Fruit fly (Drosophila melanogaster) whole organism, embryonic: Measurements from ENCODE around the gene ovm.
A peak's percentile ranks its signal among the peaks of the same experiment; 100 is the strongest.

Experiments used
- Adf1 ChIP-seq: fragments of 200-800 bp; sonication (Bioruptor generic); IDR thresholded peaks from 2 replicates; pipeline ENCODE4 v1.3.6; 2022; ENCODE audit warnings: missing biosample characterization, missing genetic modification characterization
- B-H2 ChIP-seq: fragments of 200-800 bp; sonication (Bioruptor generic); optimal IDR thresholded peaks from 2 replicates; lab custom pipeline; 2018; ENCODE audit warnings: missing biosample characterization, mild to moderate bottlenecking, missing genetic modification characterization
- CG10979 ChIP-seq: fragments of 200-800 bp; sonication (Bioruptor generic); optimal IDR thresholded peaks from 2 replicates; lab custom pipeline; 2018; ENCODE audit warnings: missing biosample characterization, mild to moderate bottlenecking, missing genetic modification characterization, moderate library complexity
- CG11085 ChIP-seq: fragments of 200-800 bp; sonication (Bioruptor generic); IDR thresholded peaks from 2 replicates; pipeline ENCODE4 v1.3.6; 2022; ENCODE audit warnings: missing biosample characterization, missing genetic modification characterization
- CG11560 ChIP-seq: fragments of 200-800 bp; sonication (Bioruptor generic); IDR thresholded peaks from 3 replicates; pipeline ENCODE4 v1.3.6; 2022; ENCODE audit warnings: missing biosample characterization, missing genetic modification characterization
- CG1233 ChIP-seq: fragments of 200-800 bp; sonication (Bioruptor generic); optimal IDR thresholded peaks from 4 replicates; lab custom pipeline; 2018; ENCODE audit warnings: missing biosample characterization, mild to moderate bottlenecking, missing genetic modification characterization
- CG12769 ChIP-seq: fragments of 200-800 bp; sonication (Bioruptor generic); optimal IDR thresholded peaks from 2 replicates; lab custom pipeline; 2019; ENCODE audit warnings: missing biosample characterization, mild to moderate bottlenecking, missing genetic modification characterization, moderate library complexity
- CG1647 ChIP-seq: fragments of 200-800 bp; sonication (Bioruptor generic); optimal IDR thresholded peaks from 3 replicates; lab custom pipeline; 2016; ENCODE audit warnings: missing biosample characterization, missing genetic modification characterization
- CG18764 ChIP-seq: fragments of 200-800 bp; sonication (Bioruptor generic); optimal IDR thresholded peaks from 3 replicates; lab custom pipeline; 2016; ENCODE audit warnings: missing biosample characterization, missing genetic modification characterization
- CG2199 ChIP-seq: fragments of 200-800 bp; sonication (Bioruptor generic); IDR thresholded peaks from 3 replicates; pipeline ENCODE4 v1.3.6; 2022; ENCODE audit warnings: missing biosample characterization, missing genetic modification characterization
- CG31365 ChIP-seq: fragments of 200-800 bp; sonication (Bioruptor generic); optimal IDR thresholded peaks from 2 replicates; lab custom pipeline; 2018; ENCODE audit warnings: missing biosample characterization, mild to moderate bottlenecking, missing genetic modification characterization
- CG32767 ChIP-seq: fragments of 200-800 bp; sonication (Bioruptor generic); IDR thresholded peaks from 2 replicates; pipeline ENCODE4 v1.3.6; 2022; ENCODE audit warnings: missing biosample characterization, missing genetic modification characterization
- CG33213 ChIP-seq: fragments of 200-800 bp; sonication (Bioruptor generic); optimal IDR thresholded peaks from 3 replicates; lab custom pipeline; 2016; ENCODE audit warnings: missing biosample characterization, missing genetic modification characterization
- CG5180 ChIP-seq: fragments of 200-800 bp; sonication (Bioruptor generic); optimal IDR thresholded peaks from 3 replicates; lab custom pipeline; 2017; ENCODE audit warnings: missing biosample characterization, missing genetic modification characterization, mild to moderate bottlenecking, moderate library complexity, missing genetic modification reagents
- CG5953 ChIP-seq: fragments of 200-800 bp; sonication (Bioruptor generic); IDR thresholded peaks from 2 replicates; pipeline ENCODE4 v1.3.6; 2022; ENCODE audit warnings: missing biosample characterization, missing genetic modification characterization
- CG7987 ChIP-seq: fragments of 200-800 bp; sonication (Bioruptor generic); optimal IDR thresholded peaks from 2 replicates; lab custom pipeline; 2018; ENCODE audit warnings: missing biosample characterization, mild to moderate bottlenecking, missing genetic modification characterization, moderate library complexity
- CG9932 ChIP-seq: fragments of 200-800 bp; sonication (Bioruptor generic); IDR thresholded peaks from 2 replicates; pipeline ENCODE4 v1.3.6; 2022; ENCODE audit warnings: missing biosample characterization, missing genetic modification characterization
- D19A ChIP-seq: fragments of 200-800 bp; optimal IDR thresholded peaks from 3 replicates; lab custom pipeline; 2019; ENCODE audit warnings: missing biosample characterization, mild to moderate bottlenecking, missing genetic modification characterization, moderate library complexity
- Doc2 ChIP-seq: fragments of 200-800 bp; sonication (Bioruptor generic); IDR thresholded peaks from 2 replicates; pipeline ENCODE4 v1.3.6; 2022; ENCODE audit warnings: missing biosample characterization, missing genetic modification characterization
- HLHmδ ChIP-seq: fragments of 200-800 bp; sonication (Bioruptor generic); optimal IDR thresholded peaks from 2 replicates; lab custom pipeline; 2018; ENCODE audit warnings: missing biosample characterization, mild to moderate bottlenecking, missing genetic modification characterization, moderate library complexity
- Hr51 ChIP-seq, 2 experiments: fragments of 200-800 bp; sonication (Bioruptor generic); optimal IDR thresholded peaks; 2 replicates in 1 of 2; 3 replicates in 1 of 2; lab custom pipeline; 2016 to 2018; ENCODE audit warnings: missing biosample characterization in 2 of 2, missing genetic modification characterization in 2 of 2, mild to moderate bottlenecking in 1 of 2, moderate library complexity in 1 of 2
- Lhr ChIP-seq: fragments of 200-800 bp; sonication (Bioruptor generic); optimal IDR thresholded peaks from 3 replicates; lab custom pipeline; 2017; ENCODE audit warnings: mild to moderate bottlenecking, missing biosample characterization, missing genetic modification reagents, missing genetic modification characterization
- Lpt ChIP-seq: fragments of >200 bp; optimal IDR thresholded peaks from 2 replicates; lab custom pipeline; 2018; ENCODE audit warnings: missing biosample characterization, missing genetic modification characterization
- Med ChIP-seq: fragments of 200-800 bp; sonication (Bioruptor generic); peaks from one replicate; lab custom pipeline; 2016; ENCODE audit warnings: missing biosample characterization, missing genetic modification characterization, mild to moderate bottlenecking, inconsistent platforms, moderate library complexity
- Meics ChIP-seq: fragments of 200-800 bp; sonication (Bioruptor generic); optimal IDR thresholded peaks from 2 replicates; lab custom pipeline; 2017; ENCODE audit warnings: missing biosample characterization, mild to moderate bottlenecking, missing genetic modification characterization
- Mes4 ChIP-seq: fragments of 200-800 bp; sonication (Bioruptor generic); optimal IDR thresholded peaks from 2 replicates; lab custom pipeline; 2016; ENCODE audit warnings: missing biosample characterization, missing genetic modification characterization
- NfI ChIP-seq: fragments of 200-800 bp; sonication (Bioruptor generic); optimal IDR thresholded peaks from 3 replicates; lab custom pipeline; 2018; ENCODE audit warnings: missing biosample characterization, mild to moderate bottlenecking, missing genetic modification characterization, moderate library complexity
- Opbp ChIP-seq: fragments of 200-800 bp; sonication (Bioruptor generic); IDR thresholded peaks from 3 replicates; pipeline ENCODE4 v1.3.6; 2022; ENCODE audit warnings: missing biosample characterization, missing genetic modification characterization; ENCODE audit not compliant: partially characterized antibody
- Poxn ChIP-seq: fragments of 200-800 bp; sonication (Bioruptor generic); IDR thresholded peaks from 2 replicates; pipeline ENCODE4 v1.3.6; 2022; ENCODE audit warnings: missing biosample characterization, missing genetic modification characterization
- Side ChIP-seq: fragments of 200-800 bp; sonication (Bioruptor generic); optimal IDR thresholded peaks from 2 replicates; lab custom pipeline; 2016; ENCODE audit warnings: missing biosample characterization, missing genetic modification characterization
- Sox100B ChIP-seq: fragments of 200-800 bp; sonication (Bioruptor generic); optimal IDR thresholded peaks from 3 replicates; lab custom pipeline; 2018; ENCODE audit warnings: missing biosample characterization, mild to moderate bottlenecking, missing genetic modification characterization
- Sry-δ ChIP-seq: fragments of 200-800 bp; sonication (Bioruptor generic); optimal IDR thresholded peaks from 2 replicates; lab custom pipeline; 2016; ENCODE audit warnings: missing biosample characterization, missing genetic modification characterization
- TFAM ChIP-seq: fragments of 200-800 bp; sonication (Bioruptor generic); optimal IDR thresholded peaks from 2 replicates; lab custom pipeline; 2017; ENCODE audit warnings: missing biosample characterization, missing genetic modification characterization, inconsistent platforms
- Xbp1 ChIP-seq: fragments of 200-800 bp; sonication (Bioruptor generic); optimal IDR thresholded peaks from 3 replicates; lab custom pipeline; 2016; ENCODE audit warnings: missing biosample characterization, mild to moderate bottlenecking, missing genetic modification characterization
- YL-1 ChIP-seq: fragments of 200-800 bp; sonication (Bioruptor generic); optimal IDR thresholded peaks from 3 replicates; lab custom pipeline; 2017; ENCODE audit warnings: missing biosample characterization, mild to moderate bottlenecking, missing genetic modification characterization
- aop ChIP-seq: fragments of 200-800 bp; sonication (Bioruptor generic); IDR thresholded peaks from 2 replicates; pipeline ENCODE4 v1.3.6; 2022; ENCODE audit warnings: missing biosample characterization, missing genetic modification characterization
- ci ChIP-seq: fragments of 200-800 bp; sonication (Bioruptor generic); IDR thresholded peaks from 3 replicates; pipeline ENCODE4 v1.3.6; 2022; ENCODE audit warnings: missing biosample characterization, missing genetic modification characterization
- ems ChIP-seq: fragments of 200-800 bp; sonication (Bioruptor generic); optimal IDR thresholded peaks from 3 replicates; lab custom pipeline; 2016; ENCODE audit warnings: missing biosample characterization, missing genetic modification characterization
- en ChIP-seq: fragments of 200-800 bp; sonication (Bioruptor generic); optimal IDR thresholded peaks from 2 replicates; lab custom pipeline; 2016; ENCODE audit warnings: missing biosample characterization, missing genetic modification characterization
- fd102C ChIP-seq: fragments of 200-800 bp; sonication (Bioruptor generic); optimal IDR thresholded peaks from 2 replicates; lab custom pipeline; 2018; ENCODE audit warnings: missing biosample characterization, mild to moderate bottlenecking, missing genetic modification characterization, moderate library complexity
- jigr1 ChIP-seq: fragments of 200-800 bp; sonication (Bioruptor generic); IDR thresholded peaks from 3 replicates; pipeline ENCODE4 v1.3.6; 2022; ENCODE audit warnings: missing biosample characterization, missing genetic modification characterization
- ken ChIP-seq: fragments of 200-800 bp; sonication (Bioruptor generic); IDR thresholded peaks from 3 replicates; pipeline ENCODE4 v1.3.6; 2022; ENCODE audit warnings: missing biosample characterization, missing genetic modification characterization
- nerfin-1 ChIP-seq: fragments of 200-800 bp; sonication (Bioruptor generic); optimal IDR thresholded peaks from 3 replicates; lab custom pipeline; 2019; ENCODE audit warnings: missing biosample characterization, mild to moderate bottlenecking, missing genetic modification characterization, moderate library complexity
- onecut ChIP-seq: fragments of 200-800 bp; sonication (Bioruptor generic); IDR thresholded peaks from 2 replicates; pipeline ENCODE4 v1.3.6; 2022; ENCODE audit warnings: missing biosample characterization, missing genetic modification characterization
- ranshi ChIP-seq: fragments of 200-800 bp; sonication (Bioruptor generic); IDR thresholded peaks from 2 replicates; pipeline ENCODE4 v1.3.6; 2022; ENCODE audit warnings: missing biosample characterization, missing genetic modification characterization
- repo ChIP-seq: fragments of 200-800 bp; sonication (Bioruptor generic); optimal IDR thresholded peaks from 2 replicates; lab custom pipeline; 2016; ENCODE audit warnings: missing biosample characterization, missing genetic modification characterization
- run ChIP-seq: fragments of 200-800 bp; sonication (Bioruptor generic); optimal IDR thresholded peaks from 3 replicates; lab custom pipeline; 2018; ENCODE audit warnings: missing biosample characterization, mild to moderate bottlenecking, missing genetic modification characterization
- sob ChIP-seq: fragments of 200-800 bp; sonication (Bioruptor generic); IDR thresholded peaks from 2 replicates; pipeline ENCODE4 v1.3.6; 2022; ENCODE audit warnings: missing biosample characterization, missing genetic modification characterization
- trem ChIP-seq: fragments of 200-800 bp; optimal IDR thresholded peaks from 3 replicates; lab custom pipeline; 2019; ENCODE audit warnings: missing biosample characterization, mild to moderate bottlenecking, missing genetic modification characterization, moderate library complexity
- unc-4 ChIP-seq: fragments of 200-800 bp; sonication (Bioruptor generic); IDR thresholded peaks from 2 replicates; pipeline ENCODE4 v1.3.6; 2022; ENCODE audit warnings: missing biosample characterization, missing genetic modification characterization; ENCODE audit not compliant: partially characterized antibody
- usp ChIP-seq: fragments of >200 bp; optimal IDR thresholded peaks from 2 replicates; lab custom pipeline; 2017; ENCODE audit warnings: missing biosample characterization, missing genetic modification characterization
- zf30C ChIP-seq: fragments of 200-800 bp; sonication (Bioruptor generic); optimal IDR thresholded peaks from 3 replicates; lab custom pipeline; 2018; ENCODE audit warnings: missing biosample characterization, mild to moderate bottlenecking, missing genetic modification characterization

The ovm gene

dm6 chr2L:165253-165890 lies 24.6 kb upstream of the ovm start (continued):
- TF ChIP-seq Adf1 (GFP tag; lab: Robert Waterston, UW) (no peak), run (tag; lab: Kevin White, UChicago) (no peak), Poxn (GFP tag; lab: Robert Waterston, UW) (no peak), Meics (GFP tag; lab: Kevin White, UChicago) (peak; percentile 15), Lpt (GFP tag; lab: Kevin White, UChicago) (no peak), Doc2 (GFP tag; lab: Robert Waterston, UW) (no peak), CG11085 (no peak), nerfin-1 (tag; lab: Kevin White, UChicago) (no peak), Xbp1 (no peak), CG33213 (GFP tag; lab: Kevin White, UChicago) (no peak), ci (GFP tag; lab: Robert Waterston, UW) (no peak), B-H2 (GFP tag; lab: Kevin White, UChicago) (no peak), ems (GFP tag; lab: Kevin White, UChicago) (no peak), NfI (GFP tag; lab: Kevin White, UChicago) (no peak), HLHmδ (GFP tag; lab: Kevin White, UChicago) (no peak), CG5953 (GFP tag; lab: Robert Waterston, UW) (no peak), CG18764 (GFP tag; lab: Kevin White, UChicago) (no peak), ken (GFP tag; lab: Robert Waterston, UW) (no peak), usp (no peak), trem (no peak), CG12769 (peak; percentile 6), Side (GFP tag; lab: Kevin White, UChicago) (no peak), Mes4 (no peak), fd102C (GFP tag; lab: Kevin White, UChicago) (no peak), CG11560 (tag; lab: Robert Waterston, UW) (no peak), jigr1 (GFP tag; lab: Robert Waterston, UW) (no peak), CG7987 (GFP tag; lab: Kevin White, UChicago) (no peak), CG10979 (tag; lab: Kevin White, UChicago) (no peak), ranshi (GFP tag; lab: Robert Waterston, UW) (no peak), zf30C (no peak), CG32767 (GFP tag; lab: Robert Waterston, UW) (no peak), CG5180 (GFP tag; lab: Kevin White, UChicago) (no peak), Med (GFP tag; lab: Kevin White, UChicago) (peak; percentile 63), onecut (GFP tag; lab: Robert Waterston, UW) (peak; percentile 87), Sry-δ (GFP tag; lab: Kevin White, UChicago) (no peak), TFAM (GFP tag; lab: Kevin White, UChicago) (no peak), en (GFP tag; lab: Kevin White, UChicago) (no peak), aop (no peak), sob (GFP tag; lab: Robert Waterston, UW) (no peak), Lhr (GFP tag; lab: Kevin White, UChicago) (no peak), CG31365 (tag; lab: Kevin White, UChicago) (no peak), Sox100B (GFP tag; lab: Kevin White, UChicago) (no peak), Hr51 (GFP tag; optimal IDR thresholded peaks at IDR 0.05; lab: Kevin White, UChicago) (no peak), CG1647 (GFP tag; lab: Kevin White, UChicago) (no peak), CG9932 (no peak), D19A (tag; lab: Kevin White, UChicago) (no peak), CG1233 (GFP tag; lab: Kevin White, UChicago) (no peak), YL-1 (no peak), repo (GFP tag; lab: Kevin White, UChicago) (no peak), unc-4 (no peak), CG2199 (GFP tag; lab: Robert Waterston, UW) (no peak), Opbp (no peak)
